Worm (Caenorhabditis elegans): Measurements from ENCODE around the gene srt-7.
"Not testable (repeated sequence)": the region's sequence is repeated elsewhere in the genome, so short reads cannot be mapped to it uniquely, and the experiment has no call there.

Gene srt-7

DNA sequence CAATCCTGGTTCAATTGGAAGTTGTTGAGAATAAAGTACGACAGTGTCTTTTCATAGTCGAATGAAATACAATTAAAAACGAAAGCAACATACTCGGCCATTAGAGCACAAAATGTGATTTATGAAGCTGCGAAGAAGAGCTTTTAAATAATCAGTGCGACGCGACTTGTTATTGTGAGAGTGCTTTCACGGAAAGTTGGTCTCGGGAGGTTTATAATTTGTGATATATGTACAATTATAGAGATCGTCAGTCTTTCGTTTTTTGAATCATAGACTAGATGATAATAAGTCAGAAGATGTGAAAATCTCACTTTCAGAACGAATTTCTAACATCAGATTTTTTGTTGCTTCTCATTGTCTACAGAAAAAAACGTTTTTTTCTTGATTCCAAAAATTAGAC lies 19.5 kb upstream of the srt-7 start, which contains the start of gene srt-15:
TSS of gene srt-15 (minus strand) at position 101 of the 400 bp plus-strand sequence.
- TF ChIP-seq cog-1 (tag; optimal IDR thresholded peaks at IDR 0.05) (no peak), klf-2 (GFP tag; conservative IDR thresholded peaks at IDR 0.05) (no peak), ref-1 (GFP tag; conservative IDR thresholded peaks at IDR 0.05) (no peak), tab-1 (GFP tag; IDR thresholded peaks at IDR 0.05) (no peak), ztf-29 (GFP tag; IDR thresholded peaks at IDR 0.05) (no peak), med-1 (GFP tag; optimal IDR thresholded peaks at IDR 0.05; ENCODE audit: insufficient read depth) (no peak), flt-1 (GFP tag; IDR thresholded peaks at IDR 0.05) (no peak), ztf-23 (GFP tag; IDR thresholded peaks at IDR 0.05) (no peak), T22C8.4 (GFP tag; IDR thresholded peaks at IDR 0.05) (no peak)

DNA sequence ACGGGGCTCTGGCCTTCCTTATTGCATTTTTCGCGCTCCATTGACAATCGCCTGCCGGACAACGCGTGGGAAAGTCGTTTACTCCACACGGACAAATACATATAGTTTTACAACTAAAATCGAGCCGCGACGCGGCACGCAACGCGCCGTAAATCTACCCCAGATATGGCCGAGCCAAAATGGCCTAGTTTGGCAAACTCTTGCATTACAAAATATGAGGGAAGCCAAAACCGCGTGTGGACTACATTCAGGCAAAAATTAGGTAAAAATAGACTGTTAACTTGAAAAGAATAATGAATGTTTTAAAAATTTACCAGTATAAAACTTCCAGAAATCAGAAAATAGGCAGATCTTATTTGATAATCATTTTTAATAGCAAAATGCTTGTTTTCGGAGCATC lies 17.2 kb upstream of the srt-7 start, which contains the start of gene srt-16:
TSS of gene srt-16 (minus strand) at position 101 of the 400 bp plus-strand sequence.
- not testable (repeated sequence) for TF ChIP-seq cog-1 (tag; optimal IDR thresholded peaks at IDR 0.05); ztf-23 (GFP tag; IDR thresholded peaks at IDR 0.05); klf-2 (GFP tag; conservative IDR thresholded peaks at IDR 0.05)

ce11 chrV:3065928-3066327 lies 15.6 kb upstream of the srt-7 start, which contains the start of gene srh-185:
srh-185 (plus strand) TSS chrV:3066228.
- TF ChIP-seq T22C8.4 (GFP tag; IDR thresholded peaks at IDR 0.05) (no peak), ztf-29 (GFP tag; IDR thresholded peaks at IDR 0.05) (no peak), med-1 (GFP tag; optimal IDR thresholded peaks at IDR 0.05; ENCODE audit: insufficient read depth) (no peak), klf-2 (GFP tag; conservative IDR thresholded peaks at IDR 0.05) (no peak), ref-1 (GFP tag; conservative IDR thresholded peaks at IDR 0.05) (no peak), cog-1 (tag; optimal IDR thresholded peaks at IDR 0.05) (no peak), tab-1 (GFP tag; IDR thresholded peaks at IDR 0.05) (no peak), ztf-23 (GFP tag; IDR thresholded peaks at IDR 0.05) (no peak), flt-1 (GFP tag; IDR thresholded peaks at IDR 0.05) (no peak)

DNA sequence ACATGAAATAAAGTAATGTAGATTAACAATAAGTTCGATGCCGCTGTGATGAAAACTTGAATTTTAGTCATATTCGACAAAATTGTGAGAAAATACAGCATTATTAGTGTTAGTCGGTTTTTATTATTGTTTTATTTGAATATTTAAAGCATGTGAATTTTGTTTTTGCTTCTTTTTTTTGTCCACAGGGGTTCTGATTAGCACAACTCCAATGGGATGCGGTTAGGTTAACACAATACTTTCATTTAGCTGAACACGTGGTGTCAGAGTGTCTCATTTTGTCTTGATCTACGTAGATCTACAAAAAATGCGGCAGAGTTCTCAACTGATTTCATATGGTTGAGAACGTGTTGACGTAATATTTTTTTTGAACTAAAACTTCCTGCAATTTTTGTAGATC lies 12.5 kb upstream of the srt-7 start, which contains the start of gene str-40:
TSS of gene str-40 (minus strand) at position 101 of the 400 bp plus-strand sequence.
- TF ChIP-seq ztf-29 (GFP tag; IDR thresholded peaks at IDR 0.05) (no peak), ztf-23 (GFP tag; IDR thresholded peaks at IDR 0.05) (no peak), cog-1 (tag; optimal IDR thresholded peaks at IDR 0.05) (no peak), flt-1 (GFP tag; IDR thresholded peaks at IDR 0.05) (no peak), med-1 (GFP tag; optimal IDR thresholded peaks at IDR 0.05; ENCODE audit: insufficient read depth) (no peak), tab-1 (GFP tag; IDR thresholded peaks at IDR 0.05) (no peak), ref-1 (GFP tag; conservative IDR thresholded peaks at IDR 0.05) (no peak), klf-2 (GFP tag; conservative IDR thresholded peaks at IDR 0.05) (no peak), T22C8.4 (GFP tag; IDR thresholded peaks at IDR 0.05) (no peak)

DNA sequence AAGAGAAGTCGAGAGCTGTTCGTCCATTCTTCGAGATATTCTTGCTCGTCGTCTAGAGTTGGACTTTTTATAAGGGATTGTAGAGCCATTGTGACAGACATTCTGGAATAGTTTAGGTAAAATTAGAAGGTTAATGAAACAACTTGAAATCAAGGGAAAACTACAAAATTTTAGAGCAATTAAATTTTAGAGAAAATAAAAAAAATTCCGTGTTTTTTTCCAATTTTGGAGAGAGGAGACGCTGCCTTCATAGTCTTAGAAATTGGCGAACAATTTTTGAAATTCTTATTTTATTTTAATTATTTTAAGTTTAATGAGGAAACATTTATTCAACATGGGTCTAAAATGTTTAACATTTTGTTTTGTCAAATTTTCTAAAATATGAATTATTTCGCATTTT lies 10.0 kb upstream of the srt-7 start, which contains the start of gene C50H11.13:
TSS of gene C50H11.13 (minus strand) at position 101 of the 400 bp plus-strand sequence.
- TF ChIP-seq ztf-29 (GFP tag; IDR thresholded peaks at IDR 0.05) = no peak
- TF ChIP-seq cog-1 (tag; optimal IDR thresholded peaks at IDR 0.05) = no peak
- TF ChIP-seq klf-2 (GFP tag; conservative IDR thresholded peaks at IDR 0.05) = no peak
- TF ChIP-seq T22C8.4 (GFP tag; IDR thresholded peaks at IDR 0.05) = no peak
- TF ChIP-seq ztf-23 (GFP tag; IDR thresholded peaks at IDR 0.05) = no peak
- TF ChIP-seq med-1 (GFP tag; optimal IDR thresholded peaks at IDR 0.05; ENCODE audit: insufficient read depth) = no peak
- TF ChIP-seq tab-1 (GFP tag; IDR thresholded peaks at IDR 0.05) = no peak
- TF ChIP-seq ref-1 (GFP tag; conservative IDR thresholded peaks at IDR 0.05) = no peak
- TF ChIP-seq flt-1 (GFP tag; IDR thresholded peaks at IDR 0.05) = no peak

- TF ChIP-seq ztf-29 (GFP tag; IDR thresholded peaks at IDR 0.05) = no peak
- TF ChIP-seq flt-1 (GFP tag; IDR thresholded peaks at IDR 0.05) = no peak
These were observed 779 bp upstream of the srt-7 start, which contains the start of gene srt-5 for ce11 chrV:3080792-3081191. srt-5 (minus strand) TSS chrV:3080892.

ce11 chrV:3086260-3086659 lies 4.7 kb downstream of the srt-7 start, which contains the start of gene srt-8:
srt-8 (plus strand) TSS chrV:3086560.
- TF ChIP-seq cog-1 (tag; optimal IDR thresholded peaks at IDR 0.05) (no peak), klf-2 (GFP tag; conservative IDR thresholded peaks at IDR 0.05) (no peak), tab-1 (GFP tag; IDR thresholded peaks at IDR 0.05) (no peak), T22C8.4 (GFP tag; IDR thresholded peaks at IDR 0.05) (no peak), ztf-29 (GFP tag; IDR thresholded peaks at IDR 0.05) (no peak), ztf-23 (GFP tag; IDR thresholded peaks at IDR 0.05) (no peak), ref-1 (GFP tag; conservative IDR thresholded peaks at IDR 0.05) (no peak), med-1 (GFP tag; optimal IDR thresholded peaks at IDR 0.05; ENCODE audit: insufficient read depth) (no peak), flt-1 (GFP tag; IDR thresholded peaks at IDR 0.05) (no peak)

DNA sequence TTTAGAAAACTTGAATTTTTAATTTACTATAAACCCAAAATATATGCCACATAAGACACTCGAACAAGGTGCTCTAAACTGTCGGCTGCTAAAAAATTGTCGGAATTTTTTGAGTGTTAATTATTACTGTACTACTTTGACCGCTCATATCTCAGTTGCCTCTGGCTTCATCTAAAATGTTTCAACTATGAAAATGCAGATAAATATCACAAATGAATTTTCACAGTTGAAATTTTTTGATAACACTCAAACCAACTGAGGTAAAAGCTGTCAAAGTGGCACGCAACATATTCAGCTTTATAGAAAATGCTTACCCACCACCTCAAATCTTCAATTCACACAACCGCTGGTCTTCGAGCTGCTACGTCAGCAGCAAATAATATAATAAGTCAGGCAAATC lies 7.2 kb downstream of the srt-7 start, which contains the start of gene acs-21:
TSS of gene acs-21 (plus strand) at position 301 of the 400 bp plus-strand sequence.
- TF ChIP-seq klf-2 (GFP tag; conservative IDR thresholded peaks at IDR 0.05) (no peak), tab-1 (GFP tag; IDR thresholded peaks at IDR 0.05) (no peak), med-1 (GFP tag; optimal IDR thresholded peaks at IDR 0.05; ENCODE audit: insufficient read depth) (no peak), cog-1 (tag; optimal IDR thresholded peaks at IDR 0.05) (no peak), ztf-23 (GFP tag; IDR thresholded peaks at IDR 0.05) (no peak), ref-1 (GFP tag; conservative IDR thresholded peaks at IDR 0.05) (no peak), flt-1 (GFP tag; IDR thresholded peaks at IDR 0.05) (no peak), T22C8.4 (GFP tag; IDR thresholded peaks at IDR 0.05) (no peak), ztf-29 (GFP tag; IDR thresholded peaks at IDR 0.05) (no peak)

ce11 chrV:3094351-3094750 lies 12.8 kb downstream of the srt-7 start, which contains the start of gene cyp-33C9:
cyp-33C9 (minus strand) TSS chrV:3094561.
- TF ChIP-seq cog-1 (tag; optimal IDR thresholded peaks at IDR 0.05) (no peak), ztf-23 (GFP tag; IDR thresholded peaks at IDR 0.05) (no peak), klf-2 (GFP tag; conservative IDR thresholded peaks at IDR 0.05) (no peak), med-1 (GFP tag; optimal IDR thresholded peaks at IDR 0.05; ENCODE audit: insufficient read depth) (no peak), tab-1 (GFP tag; IDR thresholded peaks at IDR 0.05) (no peak), T22C8.4 (GFP tag; IDR thresholded peaks at IDR 0.05) (no peak), ztf-29 (GFP tag; IDR thresholded peaks at IDR 0.05) (no peak), ref-1 (GFP tag; conservative IDR thresholded peaks at IDR 0.05) (no peak), flt-1 (GFP tag; IDR thresholded peaks at IDR 0.05) (no peak)

- no peak for TF ChIP-seq ref-1 (GFP tag; conservative IDR thresholded peaks at IDR 0.05)
- no peak for TF ChIP-seq flt-1 (GFP tag; IDR thresholded peaks at IDR 0.05)
- TF ChIP-seq med-1 (GFP tag; optimal IDR thresholded peaks at IDR 0.05; ENCODE audit: insufficient read depth) = no peak
- TF ChIP-seq cog-1 (tag; optimal IDR thresholded peaks at IDR 0.05) = no peak
- TF ChIP-seq tab-1 (GFP tag; IDR thresholded peaks at IDR 0.05) = no peak
- TF ChIP-seq T22C8.4 (GFP tag; IDR thresholded peaks at IDR 0.05) = no peak
- TF ChIP-seq klf-2 (GFP tag; conservative IDR thresholded peaks at IDR 0.05) = no peak
- no peak for TF ChIP-seq ztf-23 (GFP tag; IDR thresholded peaks at IDR 0.05)
- no peak for TF ChIP-seq ztf-29 (GFP tag; IDR thresholded peaks at IDR 0.05)
These were observed 19.0 kb downstream of the srt-7 start for ce11 chrV:3100527-3100926.

Data from whole organism, midembryonic.